Fruit fly (Drosophila melanogaster) whole organism, embryonic: ENCODE results near the gene CG9338.

Experiments
- Adf1 ChIP-seq: fragments of 200-800 bp; sonication (Bioruptor generic); IDR thresholded peaks from 2 replicates; pipeline ENCODE4 v1.3.6; 2022; ENCODE audit warnings: missing biosample characterization, missing genetic modification characterization
- Atf6 ChIP-seq: fragments of 200-800 bp; sonication (Bioruptor generic); IDR thresholded peaks from 2 replicates; pipeline ENCODE4 v1.3.6; 2022; ENCODE audit warnings: missing biosample characterization, missing genetic modification characterization
- CG10274 ChIP-seq: fragments of 200-800 bp; sonication (Bioruptor generic); optimal IDR thresholded peaks from 3 replicates; lab custom pipeline; 2017; ENCODE audit warnings: missing biosample characterization, mild to moderate bottlenecking, missing genetic modification characterization
- CG10366 ChIP-seq: fragments of 200-800 bp; sonication (Bioruptor generic); IDR thresholded peaks from 2 replicates; pipeline ENCODE4 v1.3.6; 2022; ENCODE audit warnings: missing biosample characterization, missing genetic modification characterization
- CG11093 ChIP-seq: fragments of 200-800 bp; sonication (Bioruptor generic); IDR thresholded peaks from 3 replicates; pipeline ENCODE4 v1.3.6; 2022; ENCODE audit warnings: missing biosample characterization, missing genetic modification characterization
- CG12299 ChIP-seq: fragments of 200-800 bp; sonication (Bioruptor generic); optimal IDR thresholded peaks from 2 replicates; lab custom pipeline; 2018; ENCODE audit warnings: missing biosample characterization, mild to moderate bottlenecking, missing genetic modification characterization
- CG12769 ChIP-seq: fragments of 200-800 bp; sonication (Bioruptor generic); optimal IDR thresholded peaks from 2 replicates; lab custom pipeline; 2019; ENCODE audit warnings: missing biosample characterization, mild to moderate bottlenecking, missing genetic modification characterization, moderate library complexity
- CG13424 ChIP-seq: fragments of 200-800 bp; sonication (Bioruptor generic); optimal IDR thresholded peaks from 2 replicates; lab custom pipeline; 2019; ENCODE audit warnings: missing biosample characterization, mild to moderate bottlenecking, missing genetic modification characterization, moderate library complexity
- CG16813 ChIP-seq: fragments of 200-800 bp; sonication (Bioruptor generic); IDR thresholded peaks from 3 replicates; pipeline ENCODE4 v1.3.6; 2022; ENCODE audit warnings: missing biosample characterization, missing genetic modification characterization; ENCODE audit not compliant: partially characterized antibody
- CG17912 ChIP-seq: fragments of 200-800 bp; sonication (Bioruptor generic); optimal IDR thresholded peaks from 2 replicates; lab custom pipeline; 2018; ENCODE audit warnings: missing biosample characterization, mild to moderate bottlenecking, missing genetic modification characterization
- CG2129 ChIP-seq: fragments of 200-800 bp; sonication (Bioruptor generic); IDR thresholded peaks from 2 replicates; pipeline ENCODE4 v1.3.6; 2022; ENCODE audit warnings: missing biosample characterization, missing genetic modification characterization; ENCODE audit not compliant: partially characterized antibody
- CG2199 ChIP-seq: fragments of 200-800 bp; sonication (Bioruptor generic); IDR thresholded peaks from 3 replicates; pipeline ENCODE4 v1.3.6; 2022; ENCODE audit warnings: missing biosample characterization, missing genetic modification characterization
- CG2712 ChIP-seq: fragments of 200-800 bp; optimal IDR thresholded peaks from 3 replicates; lab custom pipeline; 2019; ENCODE audit warnings: missing biosample characterization, mild to moderate bottlenecking, missing genetic modification characterization, moderate library complexity
- CG2875 ChIP-seq: fragments of 200-800 bp; sonication (Bioruptor generic); optimal IDR thresholded peaks from 2 replicates; lab custom pipeline; 2017; ENCODE audit warnings: missing biosample characterization, mild to moderate bottlenecking, missing genetic modification characterization, missing genetic modification reagents
- CG33213 ChIP-seq: fragments of 200-800 bp; sonication (Bioruptor generic); optimal IDR thresholded peaks from 3 replicates; lab custom pipeline; 2016; ENCODE audit warnings: missing biosample characterization, missing genetic modification characterization
- CG34224 ChIP-seq: fragments of 200-800 bp; sonication (Bioruptor generic); IDR thresholded peaks from 3 replicates; pipeline ENCODE4 v1.3.6; 2022; ENCODE audit warnings: missing biosample characterization, missing genetic modification characterization; ENCODE audit not compliant: partially characterized antibody
- CG34422 ChIP-seq: fragments of 200-800 bp; sonication (Bioruptor generic); IDR thresholded peaks from 3 replicates; pipeline ENCODE4 v1.3.6; 2022; ENCODE audit warnings: missing biosample characterization, missing genetic modification characterization
- CG4360 ChIP-seq: fragments of 200-800 bp; sonication (Bioruptor generic); IDR thresholded peaks from 2 replicates; pipeline ENCODE4 v1.3.6; 2022; ENCODE audit warnings: missing biosample characterization, missing genetic modification characterization
- CG5180 ChIP-seq: fragments of 200-800 bp; sonication (Bioruptor generic); optimal IDR thresholded peaks from 3 replicates; lab custom pipeline; 2017; ENCODE audit warnings: missing biosample characterization, missing genetic modification characterization, mild to moderate bottlenecking, moderate library complexity, missing genetic modification reagents
- CG6791 ChIP-seq: fragments of 200-800 bp; sonication (Bioruptor generic); IDR thresholded peaks from 3 replicates; pipeline ENCODE4 v1.3.6; 2022; ENCODE audit warnings: missing biosample characterization, missing genetic modification characterization; ENCODE audit not compliant: partially characterized antibody
- CG7271 ChIP-seq: fragments of 200-800 bp; sonication (Bioruptor generic); optimal IDR thresholded peaks from 2 replicates; lab custom pipeline; 2018; ENCODE audit warnings: missing biosample characterization, mild to moderate bottlenecking, missing genetic modification characterization, moderate library complexity
- CG7556 ChIP-seq: fragments of 200-800 bp; sonication (Bioruptor generic); optimal IDR thresholded peaks from 2 replicates; lab custom pipeline; 2017; ENCODE audit warnings: missing biosample characterization, mild to moderate bottlenecking, missing genetic modification characterization
- CG9437 ChIP-seq: fragments of 200-800 bp; sonication (Bioruptor generic); optimal IDR thresholded peaks from 2 replicates; lab custom pipeline; 2018; ENCODE audit warnings: missing biosample characterization, mild to moderate bottlenecking, missing genetic modification characterization
- CG9932 ChIP-seq: fragments of 200-800 bp; sonication (Bioruptor generic); IDR thresholded peaks from 2 replicates; pipeline ENCODE4 v1.3.6; 2022; ENCODE audit warnings: missing biosample characterization, missing genetic modification characterization
- CkIIα-i1 ChIP-seq: fragments of 200-800 bp; sonication (Bioruptor generic); IDR thresholded peaks from 2 replicates; pipeline ENCODE4 v1.3.6; 2022; ENCODE audit warnings: missing biosample characterization, missing genetic modification characterization
- Dfd ChIP-seq, 2 experiments: fragments of >200 bp; optimal IDR thresholded peaks; 2 replicates each; lab custom pipeline; 2017; ENCODE audit warnings: missing biosample characterization in 2 of 2, missing genetic modification characterization in 2 of 2
- Drgx ChIP-seq: fragments of 200-800 bp; sonication (Bioruptor generic); IDR thresholded peaks from 2 replicates; pipeline ENCODE4 v1.3.6; 2022; ENCODE audit warnings: missing biosample characterization, missing genetic modification characterization
- E2f2 ChIP-seq: fragments of 200-800 bp; sonication (Bioruptor generic); IDR thresholded peaks from 2 replicates; pipeline ENCODE4 v1.3.6; 2022; ENCODE audit warnings: missing biosample characterization, missing genetic modification characterization
- HLH4C ChIP-seq: fragments of 200-800 bp; sonication (Bioruptor generic); IDR thresholded peaks from 3 replicates; pipeline ENCODE4 v1.3.6; 2022; ENCODE audit warnings: missing biosample characterization, missing genetic modification characterization; ENCODE audit not compliant: partially characterized antibody
- HmgD ChIP-seq: fragments of 200-800 bp; sonication (Bioruptor generic); optimal IDR thresholded peaks from 3 replicates; lab custom pipeline; 2016; ENCODE audit warnings: missing biosample characterization, missing genetic modification characterization
- Nf-YB ChIP-seq: fragments of 200-800 bp; sonication (Bioruptor generic); optimal IDR thresholded peaks from 3 replicates; lab custom pipeline; 2019; ENCODE audit warnings: missing biosample characterization, mild to moderate bottlenecking, missing genetic modification characterization, moderate library complexity
- ase ChIP-seq: fragments of 200-800 bp; sonication (Bioruptor generic); IDR thresholded peaks from 3 replicates; pipeline ENCODE4 v1.3.6; 2022; ENCODE audit warnings: missing biosample characterization, missing genetic modification characterization
- ato ChIP-seq: fragments of 200-800 bp; sonication (Bioruptor generic); IDR thresholded peaks from 2 replicates; pipeline ENCODE4 v1.3.6; 2022; ENCODE audit warnings: missing biosample characterization, missing genetic modification characterization; ENCODE audit not compliant: partially characterized antibody
- bcd ChIP-seq: fragments of 200-800 bp; sonication (Bioruptor generic); optimal IDR thresholded peaks from 2 replicates; lab custom pipeline; 2017; ENCODE audit warnings: missing biosample characterization, mild to moderate bottlenecking, missing genetic modification characterization
- ci ChIP-seq: fragments of 200-800 bp; sonication (Bioruptor generic); IDR thresholded peaks from 3 replicates; pipeline ENCODE4 v1.3.6; 2022; ENCODE audit warnings: missing biosample characterization, missing genetic modification characterization
- crol ChIP-seq: fragments of 200-800 bp; sonication (Bioruptor generic); IDR thresholded peaks from 2 replicates; pipeline ENCODE4 v1.3.6; 2022; ENCODE audit warnings: missing biosample characterization, missing genetic modification characterization
- crp ChIP-seq, 2 experiments: fragments of 200-800 bp; sonication (Bioruptor generic); optimal IDR thresholded peaks; 2 replicates in 1 of 2; 3 replicates in 1 of 2; lab custom pipeline; 2017; ENCODE audit warnings: missing biosample characterization in 2 of 2, missing genetic modification characterization in 2 of 2, mild to moderate bottlenecking in 1 of 2, moderate library complexity in 1 of 2
- da ChIP-seq: fragments of 200-800 bp; sonication (Bioruptor generic); optimal IDR thresholded peaks from 2 replicates; lab custom pipeline; 2016; ENCODE audit warnings: missing biosample characterization, missing genetic modification characterization
- eve ChIP-seq, 2 experiments: fragments of >200 bp; optimal IDR thresholded peaks; 2 replicates each; lab custom pipeline; 2017; ENCODE audit warnings: missing biosample characterization in 2 of 2, missing genetic modification characterization in 2 of 2
- insv ChIP-seq, 2 experiments: fragments of 200-800 bp; sonication (Bioruptor generic); optimal IDR thresholded peaks; 3 replicates each; lab custom pipeline; 2016 to 2018; ENCODE audit warnings: missing biosample characterization in 2 of 2, missing genetic modification characterization in 2 of 2
- jigr1 ChIP-seq: fragments of 200-800 bp; sonication (Bioruptor generic); IDR thresholded peaks from 3 replicates; pipeline ENCODE4 v1.3.6; 2022; ENCODE audit warnings: missing biosample characterization, missing genetic modification characterization
- mld ChIP-seq: fragments of 200-800 bp; sonication (Bioruptor generic); IDR thresholded peaks from 3 replicates; pipeline ENCODE4 v1.3.6; 2022; ENCODE audit warnings: missing biosample characterization, missing genetic modification characterization; ENCODE audit not compliant: partially characterized antibody
- nom ChIP-seq: fragments of 200-800 bp; sonication (Bioruptor generic); optimal IDR thresholded peaks from 2 replicates; lab custom pipeline; 2017; ENCODE audit warnings: missing biosample characterization, missing genetic modification characterization, mild to moderate bottlenecking, moderate library complexity, missing genetic modification reagents
- run ChIP-seq: fragments of 200-800 bp; sonication (Bioruptor generic); optimal IDR thresholded peaks from 3 replicates; lab custom pipeline; 2018; ENCODE audit warnings: missing biosample characterization, mild to moderate bottlenecking, missing genetic modification characterization
- shn ChIP-seq: fragments of 200-800 bp; sonication (Bioruptor generic); optimal IDR thresholded peaks from 3 replicates; lab custom pipeline; 2016; ENCODE audit warnings: missing biosample characterization, missing genetic modification characterization
- vvl ChIP-seq: fragments of 200-800 bp; sonication (Bioruptor generic); IDR thresholded peaks from 2 replicates; pipeline ENCODE4 v1.3.6; 2022; ENCODE audit warnings: missing biosample characterization, missing genetic modification characterization
- wor ChIP-seq: fragments of 200-800 bp; sonication (Bioruptor generic); IDR thresholded peaks from 2 replicates; pipeline ENCODE4 v1.3.6; 2022; ENCODE audit warnings: missing biosample characterization, missing genetic modification characterization
- zf30C ChIP-seq: fragments of 200-800 bp; sonication (Bioruptor generic); optimal IDR thresholded peaks from 3 replicates; lab custom pipeline; 2018; ENCODE audit warnings: missing biosample characterization, mild to moderate bottlenecking, missing genetic modification characterization

Gene CG9338

DNA sequence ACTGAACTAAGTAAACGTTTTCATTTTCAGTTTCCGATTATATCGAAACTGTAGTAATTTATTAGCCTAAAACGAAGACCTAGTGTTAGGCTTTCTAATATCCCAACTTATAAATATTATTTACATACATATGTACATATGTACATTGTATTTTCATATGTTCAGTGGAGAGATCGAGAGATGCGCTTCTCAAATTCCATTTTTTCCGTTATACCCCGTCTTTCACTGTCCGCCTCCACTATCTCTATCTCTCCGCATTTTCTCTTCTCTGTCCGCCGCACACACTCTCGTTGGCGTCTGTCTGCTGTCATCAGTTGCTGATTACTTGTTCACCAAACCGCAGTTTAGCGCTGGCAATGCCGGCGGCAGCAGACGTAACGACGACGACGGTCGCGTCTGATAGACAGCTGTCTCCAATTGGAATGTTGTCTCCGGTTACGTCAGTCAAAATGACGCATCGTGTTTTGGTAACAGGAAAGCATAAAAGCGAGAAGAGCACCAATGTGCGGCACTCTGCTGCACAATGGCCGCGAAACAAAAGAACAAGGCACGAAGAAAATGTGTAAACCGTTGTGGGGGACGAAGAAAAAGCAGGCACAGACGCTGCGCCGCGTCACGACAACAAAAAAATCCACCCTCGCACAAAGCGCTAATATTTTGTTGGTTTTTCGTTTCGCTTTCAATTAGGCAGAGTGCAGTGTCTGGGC, 42.4 kb upstream of the CG9338 start, which contains the start of gene CG9331 (continued):
- TF ChIP-seq CG2129 (no peak), Atf6 (GFP tag; lab: Robert Waterston, UW) (no peak), mld (GFP tag; lab: Robert Waterston, UW) (0 out of 3 replicates have a peak, but pooled peaks have one; percentile 47), CG6791 (GFP tag; lab: Robert Waterston, UW) (peak; percentile 63), CkIIα-i1 (no peak), CG9437 (GFP tag; lab: Kevin White, UChicago) (peak; percentile 45), jigr1 (GFP tag; lab: Robert Waterston, UW) (no peak), CG34224 (GFP tag; lab: Robert Waterston, UW) (peak; percentile 59; the same call in 2 of the 3 replicates), CG17912 (GFP tag; lab: Kevin White, UChicago) (peak; percentile 51), shn (GFP tag; lab: Kevin White, UChicago) (peak; percentile 24), CG5180 (GFP tag; lab: Kevin White, UChicago) (no peak), HLH4C (peak; percentile 48; the same call in 1 of the 3 replicates), CG34422 (GFP tag; lab: Robert Waterston, UW) (peak; percentile 71; the same call in 2 of the 3 replicates), CG9932 (GFP tag; lab: Robert Waterston, UW) (peak; percentile 20; the same call in 1 of the 2 replicates), CG4360 (GFP tag; lab: Robert Waterston, UW) (peak; percentile 59), CG11093 (GFP tag; lab: Robert Waterston, UW) (no peak), CG12769 (peak; percentile 33), nom (GFP tag; lab: Kevin White, UChicago) (peak; percentile 22), CG2712 (tag; lab: Kevin White, UChicago) (no peak), CG12299 (tag; lab: Kevin White, UChicago) (no peak), eve (GFP tag; optimal IDR thresholded peaks at IDR 0.05; lab: Kevin White, UChicago) (peak in 1 of 2 experiments; percentile 62), Dfd (GFP tag; optimal IDR thresholded peaks at IDR 0.05; lab: Kevin White, UChicago) (no peak), bcd (GFP tag; lab: Kevin White, UChicago) (no peak), ato (GFP tag; lab: Robert Waterston, UW) (peak; percentile 59; the same call in 1 of the 2 replicates), CG2875 (GFP tag; lab: Kevin White, UChicago) (no peak), Nf-YB (GFP tag; lab: Kevin White, UChicago) (no peak), crol (peak; percentile 70), CG10366 (no peak), CG2199 (GFP tag; lab: Robert Waterston, UW) (0 out of 3 replicates have a peak, but pooled peaks have one; percentile 44), E2f2 (GFP tag; lab: Robert Waterston, UW) (0 out of 2 replicates have a peak, but pooled peaks have one; percentile 7), ase (GFP tag; lab: Robert Waterston, UW) (no peak), HmgD (GFP tag; lab: Kevin White, UChicago) (peak; percentile 4), CG7271 (no peak), wor (GFP tag; lab: Robert Waterston, UW) (no peak), insv (GFP tag; optimal IDR thresholded peaks at IDR 0.05; lab: Kevin White, UChicago) (peak in 1 of 2 experiments; percentile 90), CG10274 (GFP tag; lab: Kevin White, UChicago) (no peak), CG13424 (no peak), da (no peak), crp (GFP tag; optimal IDR thresholded peaks at IDR 0.05; lab: Kevin White, UChicago) (no peak), vvl (GFP tag; lab: Robert Waterston, UW) (peak; percentile 36; the same call in 1 of the 2 replicates), Drgx (peak; percentile 28; the same call in 1 of the 2 replicates), zf30C (peak; percentile 3), Adf1 (peak; percentile 68), CG33213 (GFP tag; lab: Kevin White, UChicago) (no peak), ci (peak; percentile 77; the same call in 2 of the 3 replicates), CG7556 (GFP tag; lab: Kevin White, UChicago) (no peak), CG16813 (GFP tag; lab: Robert Waterston, UW) (peak; percentile 40; the same call in 1 of the 3 replicates), run (peak; percentile 88)
